Fruit fly (Drosophila melanogaster) whole organism, embryonic: ENCODE measurements around the gene Ppat-Dpck.

Experiments
- Blimp-1 ChIP-seq: fragments of 200-800 bp; sonication (Bioruptor generic); optimal IDR thresholded peaks from 3 replicates; lab custom pipeline; 2018; ENCODE audit warnings: missing biosample characterization, missing genetic modification characterization, mild to moderate bottlenecking, moderate library complexity, missing genetic modification reagents
- CG12236 ChIP-seq: fragments of 200-800 bp; sonication (Bioruptor generic); optimal IDR thresholded peaks from 2 replicates; lab custom pipeline; 2016; ENCODE audit warnings: missing biosample characterization, missing genetic modification characterization
- CG4854 ChIP-seq: fragments of 200-800 bp; sonication (Bioruptor generic); optimal IDR thresholded peaks from 2 replicates; lab custom pipeline; 2016; ENCODE audit warnings: missing biosample characterization, missing genetic modification characterization, inconsistent platforms
- CHES-1-like ChIP-seq: fragments of 200-800 bp; sonication (Bioruptor generic); optimal IDR thresholded peaks from 2 replicates; lab custom pipeline; 2016; ENCODE audit warnings: missing biosample characterization, missing genetic modification characterization
- cato ChIP-seq: fragments of 200-800 bp; sonication (Bioruptor generic); optimal IDR thresholded peaks from 2 replicates; lab custom pipeline; 2016; ENCODE audit warnings: missing biosample characterization, missing genetic modification characterization, borderline replicate concordance
- fd3F ChIP-seq: fragments of 200-800 bp; sonication (Bioruptor generic); optimal IDR thresholded peaks from 2 replicates; lab custom pipeline; 2018; ENCODE audit warnings: missing biosample characterization, mild to moderate bottlenecking, missing genetic modification characterization, moderate library complexity
- her ChIP-seq: fragments of 200-800 bp; sonication (Bioruptor generic); optimal IDR thresholded peaks from 2 replicates; lab custom pipeline; 2016; ENCODE audit warnings: missing biosample characterization, missing genetic modification characterization
- lov ChIP-seq, 2 experiments: fragments of 200-800 bp in 1 of 2; fragments of >200 bp in 1 of 2; sonication (Bioruptor generic) in 1 of 2; IDR thresholded peaks in 1 of 2; optimal IDR thresholded peaks in 1 of 2; 2 replicates in 1 of 2; 3 replicates in 1 of 2; pipeline versions ENCODE4 v1.3.6 to Lab custom; 2017 to 2022; ENCODE audit warnings: missing biosample characterization in 1 of 2, missing genetic modification characterization in 1 of 2
- oc ChIP-seq: fragments of 200-800 bp; sonication (Bioruptor generic); optimal IDR thresholded peaks from 2 replicates; lab custom pipeline; 2018; ENCODE audit warnings: missing biosample characterization, mild to moderate bottlenecking, missing genetic modification characterization, moderate library complexity
- sim ChIP-seq: fragments of 200-800 bp; sonication (Bioruptor generic); IDR thresholded peaks from 2 replicates; pipeline ENCODE4 v1.3.6; 2022; ENCODE audit warnings: missing biosample characterization, missing genetic modification characterization
- tgo ChIP-seq: fragments of 200-800 bp; sonication (Bioruptor generic); IDR thresholded peaks from 3 replicates; pipeline ENCODE4 v1.3.6; 2022; ENCODE audit warnings: missing biosample characterization, missing genetic modification characterization
- tin ChIP-seq: fragments of 200-800 bp; sonication (Bioruptor generic); optimal IDR thresholded peaks from 3 replicates; lab custom pipeline; 2016; ENCODE audit warnings: missing biosample characterization, missing genetic modification characterization
- z ChIP-seq: fragments of 200-800 bp; sonication (Bioruptor generic); IDR thresholded peaks from 3 replicates; pipeline ENCODE4 v1.3.6; 2022; ENCODE audit warnings: missing biosample characterization, missing genetic modification characterization
- zfh1 ChIP-seq: fragments of 200-800 bp; sonication (Bioruptor generic); IDR thresholded peaks from 3 replicates; pipeline ENCODE4 v1.3.6; 2022; ENCODE audit warnings: missing biosample characterization, missing genetic modification characterization

DNA sequence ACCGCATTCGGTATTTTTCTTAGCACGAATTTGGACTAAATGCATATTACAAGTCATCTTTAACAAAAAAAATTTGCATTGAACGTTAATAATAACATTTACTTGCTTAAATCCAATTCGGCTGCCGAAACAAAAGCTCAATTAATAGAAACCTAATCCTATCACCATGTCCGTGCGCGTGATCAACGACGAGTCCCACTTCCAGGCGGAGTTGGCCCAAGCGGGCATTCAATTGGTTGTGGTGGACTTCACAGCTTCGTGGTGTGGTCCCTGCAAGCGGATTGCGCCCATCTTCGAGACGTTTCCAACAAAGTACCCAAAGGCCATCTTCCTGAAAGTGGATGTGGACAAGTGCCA is 2.8 kb downstream of the Ppat-Dpck start, which contains the start of gene Txl:
- TF ChIP-seq lov (optimal IDR thresholded peaks at IDR 0.05; lab: Kevin White, UChicago) (no peak), lov (GFP tag; IDR thresholded peaks at IDR 0.05; lab: Robert Waterston, UW) (no peak), z (GFP tag; lab: Robert Waterston, UW) (no peak), oc (tag; lab: Kevin White, UChicago) (no peak), CG4854 (no peak), Blimp-1 (GFP tag; lab: Kevin White, UChicago) (no peak), CG12236 (GFP tag; lab: Kevin White, UChicago) (no peak), cato (GFP tag; lab: Kevin White, UChicago) (no peak), zfh1 (GFP tag; lab: Robert Waterston, UW) (no peak), CHES-1-like (GFP tag; lab: Kevin White, UChicago) (no peak), sim (no peak), her (GFP tag; lab: Kevin White, UChicago) (no peak), tin (no peak), tgo (GFP tag; lab: Robert Waterston, UW) (no peak), fd3F (GFP tag; lab: Kevin White, UChicago) (no peak)
